Worm (Caenorhabditis elegans): ENCODE data around the gene srt-67.

DNA sequence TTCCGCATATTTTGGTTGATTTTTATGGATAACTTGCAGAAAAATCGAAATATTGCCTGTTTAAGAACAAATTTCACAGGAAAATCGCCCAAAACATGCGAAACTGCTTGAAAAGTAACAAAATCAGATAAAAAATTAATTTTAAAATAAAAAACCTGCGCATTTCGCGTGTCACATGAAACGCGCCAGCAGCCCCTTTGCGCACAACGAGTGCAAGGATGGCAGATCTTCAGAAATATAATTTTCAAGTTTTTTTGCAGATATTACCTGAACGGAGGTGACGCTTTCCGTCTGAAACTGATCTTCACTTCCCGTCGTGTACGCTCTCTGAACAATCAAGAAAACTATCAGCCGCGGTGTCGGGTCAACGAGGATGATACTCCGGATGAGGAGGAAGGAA is 17.7 kb upstream of the srt-67 start:
- TF ChIP-seq nhr-111 (GFP tag; optimal IDR thresholded peaks at IDR 0.05) (no peak), unc-62 (GFP tag; optimal IDR thresholded peaks at IDR 0.05 in 1 of 2) (no peak), unc-62 (tag; optimal IDR thresholded peaks at IDR 0.05) (no peak)

Measured in whole organism, L4 larva.